Worm (Caenorhabditis elegans) whole organism, mixed stage, embryonic: Measurements from ENCODE around the gene hlh-17.

Source experiments
- bed-3 ChIP-seq: fragments of 200-800 bp; sonication (Bioruptor generic); optimal IDR thresholded peaks from 3 replicates; lab custom pipeline; 2018; ENCODE audit warnings: mild to moderate bottlenecking, missing genetic modification characterization, moderate library complexity, missing compliant biosample characterization
- blmp-1 ChIP-seq: fragments of 150-350 bp; optimal IDR thresholded peaks from 2 replicates; lab custom pipeline; 2014; ENCODE audit warnings: missing biosample characterization, missing genetic modification characterization
- ceh-39 ChIP-seq: fragments of 150-350 bp; optimal IDR thresholded peaks from 2 replicates; lab custom pipeline; 2014; ENCODE audit warnings: missing biosample characterization, missing genetic modification characterization
- ceh-43 ChIP-seq: fragments of 200-800 bp; sonication (Bioruptor generic); optimal IDR thresholded peaks from 2 replicates; lab custom pipeline; 2018; ENCODE audit warnings: mild to moderate bottlenecking, missing genetic modification characterization, moderate library complexity, missing compliant biosample characterization
- ceh-83 ChIP-seq: fragments of 200-800 bp; sonication (Bioruptor generic); optimal IDR thresholded peaks from 2 replicates; lab custom pipeline; 2018; ENCODE audit warnings: mild to moderate bottlenecking, missing genetic modification characterization, missing compliant biosample characterization
- ces-1 ChIP-seq: fragments of 150-350 bp; optimal IDR thresholded peaks from 2 replicates; lab custom pipeline; 2014; ENCODE audit warnings: missing biosample characterization, missing genetic modification reagents, missing genetic modification characterization
- cnd-1 ChIP-seq: fragments of 200-800 bp; sonication (Bioruptor generic); optimal IDR thresholded peaks from 2 replicates; lab custom pipeline; 2018; ENCODE audit warnings: mild to moderate bottlenecking, missing genetic modification characterization, missing compliant biosample characterization
- elt-1 ChIP-seq: sonication (generic microtip); optimal IDR thresholded peaks from 2 replicates; lab custom pipeline; 2017; ENCODE audit warnings: missing genetic modification characterization, mild to moderate bottlenecking, missing compliant biosample characterization, antibody characterized with exemption, moderate library complexity, borderline replicate concordance; ENCODE audit not compliant: insufficient read depth
- flh-1 ChIP-seq: fragments of 200-800 bp; sonication (Bioruptor generic); optimal IDR thresholded peaks from 2 replicates; lab custom pipeline; 2018; ENCODE audit warnings: mild to moderate bottlenecking, missing genetic modification characterization, moderate library complexity, missing compliant biosample characterization
- ham-2 ChIP-seq: fragments of 200-800 bp; sonication (Bioruptor generic); optimal IDR thresholded peaks from 2 replicates; lab custom pipeline; 2018; ENCODE audit warnings: mild to moderate bottlenecking, missing genetic modification characterization, missing compliant biosample characterization
- hlh-1 ChIP-seq: fragments of 150-350 bp; optimal IDR thresholded peaks from 2 replicates; lab custom pipeline; 2014; ENCODE audit warnings: missing biosample characterization, missing genetic modification reagents, missing genetic modification characterization
- lin-13 ChIP-seq: fragments of 150-350 bp; optimal IDR thresholded peaks from 2 replicates; lab custom pipeline; 2014; ENCODE audit warnings: missing biosample characterization, missing genetic modification characterization
- lin-32 ChIP-seq: fragments of 200-800 bp; sonication (Bioruptor generic); optimal IDR thresholded peaks from 2 replicates; lab custom pipeline; 2018; ENCODE audit warnings: mild to moderate bottlenecking, missing genetic modification characterization, missing compliant biosample characterization
- lsy-2 ChIP-seq: fragments of 150-350 bp; optimal IDR thresholded peaks from 2 replicates; lab custom pipeline; 2014; ENCODE audit warnings: missing biosample characterization, missing genetic modification characterization
- mab-5 ChIP-seq: fragments of 150-350 bp; optimal IDR thresholded peaks from 2 replicates; lab custom pipeline; 2014; ENCODE audit warnings: missing biosample characterization, missing genetic modification characterization
- mep-1 ChIP-seq: fragments of 150-350 bp; optimal IDR thresholded peaks from 2 replicates; lab custom pipeline; 2017; ENCODE audit warnings: missing biosample characterization, missing genetic modification reagents, missing genetic modification characterization, inconsistent platforms
- nhr-12 ChIP-seq: fragments of 150-350 bp; optimal IDR thresholded peaks from 2 replicates; lab custom pipeline; 2014; ENCODE audit warnings: missing biosample characterization, missing genetic modification characterization
- nhr-237 ChIP-seq: fragments of 150-350 bp; optimal IDR thresholded peaks from 2 replicates; lab custom pipeline; 2014; ENCODE audit warnings: missing biosample characterization, missing genetic modification characterization
- nhr-76 ChIP-seq: sonication (generic microtip); optimal IDR thresholded peaks from 2 replicates; lab custom pipeline; 2017; ENCODE audit warnings: missing biosample characterization, missing genetic modification characterization
- pha-4 ChIP-seq: fragments of 150-350 bp; optimal IDR thresholded peaks from 2 replicates; lab custom pipeline; 2018; ENCODE audit warnings: missing biosample characterization, missing genetic modification reagents, missing genetic modification characterization
- sem-2 ChIP-seq: fragments of 200-800 bp; sonication (Bioruptor generic); optimal IDR thresholded peaks from 2 replicates; lab custom pipeline; 2018; ENCODE audit warnings: mild to moderate bottlenecking, missing genetic modification characterization, missing compliant biosample characterization
- snpc-4 ChIP-seq: fragments of 150-350 bp; optimal IDR thresholded peaks from 2 replicates; lab custom pipeline; 2014; ENCODE audit warnings: missing biosample characterization, missing genetic modification characterization
- sptf-1 ChIP-seq: sonication (generic microtip); optimal IDR thresholded peaks from 2 replicates; lab custom pipeline; 2017; ENCODE audit warnings: mild to moderate bottlenecking, missing genetic modification characterization, moderate library complexity, missing compliant biosample characterization
- tbx-8 ChIP-seq: fragments of 200-800 bp; sonication (Bioruptor generic); optimal IDR thresholded peaks from 2 replicates; lab custom pipeline; 2018; ENCODE audit warnings: mild to moderate bottlenecking, missing genetic modification characterization, moderate library complexity, missing compliant biosample characterization
- unc-120 ChIP-seq: sonication (generic microtip); optimal IDR thresholded peaks from 2 replicates; lab custom pipeline; 2017; ENCODE audit warnings: missing genetic modification characterization, missing compliant biosample characterization; ENCODE audit not compliant: poor library complexity, severe bottlenecking
- unc-39 ChIP-seq: fragments of 150-350 bp; optimal IDR thresholded peaks from 2 replicates; lab custom pipeline; 2014; ENCODE audit warnings: missing biosample characterization, missing genetic modification characterization
- unc-62 ChIP-seq: fragments of 150-350 bp; optimal IDR thresholded peaks from 2 replicates; lab custom pipeline; 2014; ENCODE audit warnings: missing biosample characterization, missing genetic modification reagents, missing genetic modification characterization
- ztf-11 ChIP-seq: fragments of 150-350 bp; optimal IDR thresholded peaks from 2 replicates; lab custom pipeline; 2014; ENCODE audit warnings: missing biosample characterization, missing genetic modification characterization

The hlh-17 gene

DNA sequence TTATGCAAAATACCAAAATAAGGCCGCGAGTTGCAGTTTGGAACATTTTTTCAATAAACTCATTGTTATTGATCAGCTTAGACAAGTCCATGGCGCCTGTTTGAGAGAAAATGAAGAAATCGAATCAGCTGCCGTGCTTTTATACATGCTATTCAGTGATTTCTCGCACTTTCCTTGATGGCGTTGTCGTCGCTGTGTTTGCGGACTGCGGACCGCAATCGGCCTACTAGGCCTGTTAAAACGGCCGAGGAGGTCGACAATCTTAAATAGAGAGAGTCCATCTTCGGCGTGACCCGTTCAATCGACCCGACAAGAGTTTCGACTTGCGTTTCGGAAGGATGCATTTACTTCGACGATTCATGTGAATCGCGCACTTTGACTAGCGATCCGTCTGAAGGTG, 36.2 kb downstream of the hlh-17 start, which contains the start of gene srz-75:
Gene srz-75 (minus strand): TSS at position 101 of the 400 bp plus-strand sequence.
- TF ChIP-seq unc-39 (tag; lab: Kevin White, UChicago) (no peak), cnd-1 (no peak), nhr-12 (tag; lab: Kevin White, UChicago) (no peak), elt-1 (tag; lab: Kevin White, UChicago) (no peak)

DNA sequence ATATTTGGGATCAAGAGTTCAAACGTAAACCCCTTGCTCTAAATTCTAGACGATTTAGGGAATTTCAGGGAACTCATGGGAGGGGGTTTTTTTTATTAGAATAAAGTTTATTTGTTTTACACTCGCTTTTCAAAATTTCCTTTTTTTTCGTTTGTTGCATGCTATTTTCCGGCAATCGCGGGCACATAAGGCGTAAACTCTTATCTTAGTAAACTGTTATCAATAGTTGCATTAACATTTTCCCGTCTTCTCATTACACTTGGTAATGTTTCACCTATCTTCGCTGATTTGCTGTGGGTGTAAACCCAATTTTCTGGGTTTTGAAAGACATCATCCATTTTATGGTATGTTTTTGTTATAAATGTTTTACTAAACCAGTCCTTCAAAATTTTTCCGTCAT, 39.3 kb downstream of the hlh-17 start:
- no peak for TF ChIP-seq ztf-11
- no peak for TF ChIP-seq bed-3 (GFP tag; lab: Kevin White, UChicago)
- TF ChIP-seq tbx-8 (GFP tag; lab: Kevin White, UChicago) = no peak
- TF ChIP-seq hlh-1 (tag; lab: Kevin White, UChicago) = no peak
- no peak for TF ChIP-seq unc-120 (tag; lab: Kevin White, UChicago)
- TF ChIP-seq lin-13 = no peak
- no peak for TF ChIP-seq nhr-237
- TF ChIP-seq ham-2 (GFP tag; lab: Kevin White, UChicago) = no peak
- TF ChIP-seq mab-5 (tag; lab: Kevin White, UChicago) = no peak
- no peak for TF ChIP-seq ceh-39 (tag; lab: Kevin White, UChicago)
- no peak for TF ChIP-seq lsy-2
- no peak for TF ChIP-seq ceh-83 (GFP tag; lab: Kevin White, UChicago)
- no peak for TF ChIP-seq snpc-4

DNA sequence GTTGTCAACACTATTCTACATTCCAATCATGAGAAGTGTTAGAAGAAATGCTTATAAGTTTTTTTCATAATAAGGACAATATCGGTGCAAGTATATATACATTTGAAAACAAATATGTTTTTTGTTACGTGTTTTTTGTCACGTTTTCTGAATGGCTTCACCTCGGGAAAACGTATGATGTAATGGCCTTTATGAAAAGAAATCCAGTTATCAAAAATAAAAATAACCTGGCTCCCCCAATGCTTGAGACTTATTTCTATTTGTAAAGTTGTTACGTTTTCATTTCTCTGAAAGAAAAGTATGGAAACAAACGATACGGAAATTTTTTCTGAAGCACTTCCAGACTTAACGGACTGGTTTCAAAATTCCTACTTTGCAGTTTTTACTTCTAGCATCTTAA, 44.3 kb downstream of the hlh-17 start, which contains the start of gene srz-72:
Gene srz-72 (plus strand): TSS at position 301 of the 400 bp plus-strand sequence.
- TF ChIP-seq nhr-76 (tag; lab: Kevin White, UChicago) (no peak), tbx-8 (GFP tag; lab: Kevin White, UChicago) (no peak), lin-13 (no peak), ceh-43 (GFP tag; lab: Kevin White, UChicago) (no peak), lin-32 (GFP tag; lab: Kevin White, UChicago) (no peak), blmp-1 (tag; lab: Kevin White, UChicago) (no peak), ztf-11 (no peak), nhr-12 (tag; lab: Kevin White, UChicago) (no peak), cnd-1 (no peak), lsy-2 (no peak), sptf-1 (tag; lab: Kevin White, UChicago) (no peak), mep-1 (tag; lab: Kevin White, UChicago) (no peak), flh-1 (GFP tag; lab: Kevin White, UChicago) (no peak), unc-62 (GFP tag; lab: Kevin White, UChicago) (no peak), hlh-1 (tag; lab: Kevin White, UChicago) (no peak), ces-1 (GFP tag; lab: Kevin White, UChicago) (no peak), sem-2 (GFP tag; lab: Kevin White, UChicago) (no peak), pha-4 (tag; lab: Kevin White, UChicago) (no peak)
